Worm (Caenorhabditis elegans): Measurements from ENCODE around the gene fbxa-36.
"Not testable (repeated sequence)": the region's sequence is repeated elsewhere in the genome, so short reads cannot be mapped to it uniquely, and the experiment has no call there.

ce11 chrIII:1252412-1253207 is 40.4 kb downstream of the fbxa-36 start:
- TF ChIP-seq klf-2 (GFP tag; conservative IDR thresholded peaks at IDR 0.05); T22C8.4 (GFP tag; IDR thresholded peaks at IDR 0.05); flt-1 (GFP tag; IDR thresholded peaks at IDR 0.05); med-1 (GFP tag; optimal IDR thresholded peaks at IDR 0.05; ENCODE audit: insufficient read depth); cog-1 (tag; optimal IDR thresholded peaks at IDR 0.05); ref-1 (GFP tag; conservative IDR thresholded peaks at IDR 0.05); tab-1 (GFP tag; IDR thresholded peaks at IDR 0.05): not testable (repeated sequence)
- peak; percentile 29; the same call in 1 of the 2 replicates for TF ChIP-seq ztf-23 (GFP tag; IDR thresholded peaks at IDR 0.05)
- 0 out of 2 replicates have a peak, but pooled peaks have one; percentile 19 for TF ChIP-seq ztf-29 (GFP tag; IDR thresholded peaks at IDR 0.05)

Data from whole organism, midembryonic.